Fruit fly (Drosophila melanogaster): ENCODE measurements around the gene CG12481.

Gene CG12481

DNA sequence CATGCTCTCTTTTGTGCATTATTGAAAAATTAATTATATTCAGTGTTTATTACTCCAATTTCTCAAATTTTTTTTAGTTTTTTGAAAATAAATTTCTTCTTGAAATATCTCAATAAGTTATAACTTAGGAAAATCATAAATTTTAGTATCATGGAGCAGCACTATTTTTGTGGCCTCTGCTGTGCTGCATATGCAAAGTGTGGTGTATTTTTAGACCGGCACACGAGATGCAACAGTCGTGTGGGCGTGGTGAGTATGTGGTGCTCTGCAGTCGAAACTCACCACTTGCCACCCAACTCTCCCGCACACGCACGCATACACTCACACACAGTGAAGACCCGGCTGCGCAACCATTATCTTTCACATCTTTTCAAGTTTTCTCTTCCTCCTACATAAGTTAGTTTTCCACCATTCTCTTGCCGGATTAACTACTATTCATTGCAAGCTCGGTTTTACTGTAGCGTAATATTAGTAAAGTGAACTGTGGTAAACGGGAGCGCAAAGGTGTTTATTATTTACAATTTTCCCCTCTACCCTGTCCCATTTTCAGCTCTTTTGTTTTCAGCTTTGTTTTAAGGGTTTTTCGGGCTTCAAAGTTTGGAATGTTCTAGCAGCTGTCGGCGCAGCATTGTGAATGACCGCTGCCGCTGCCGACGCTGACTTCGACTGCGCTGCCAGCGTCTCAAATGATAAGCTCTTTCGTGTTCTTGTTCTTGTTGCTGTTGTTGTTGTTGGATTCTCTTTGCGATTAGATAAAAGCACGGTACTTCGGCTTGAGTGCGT lies 21.6 kb downstream of the CG12481 start (continued):
- TF ChIP-seq Optix (GFP tag; IDR thresholded peaks at IDR 0.05) (peak; percentile 51; the same call in 1 of the 3 replicates), shn (GFP tag; optimal IDR thresholded peaks at IDR 0.05) (no peak), CG10462 (GFP tag; optimal IDR thresholded peaks at IDR 0.05) (no peak), CG34224 (GFP tag; IDR thresholded peaks at IDR 0.05; ENCODE audit: partially characterized antibody) (peak; percentile 41; the same call in 1 of the 3 replicates), disco-r (GFP tag; optimal IDR thresholded peaks at IDR 0.05) (no peak), CG30020 (tag; optimal IDR thresholded peaks at IDR 0.05) (no peak), gem (tag; optimal IDR thresholded peaks at IDR 0.05) (peak; percentile 80), her (GFP tag; optimal IDR thresholded peaks at IDR 0.05) (no peak), ATbp (GFP tag; optimal IDR thresholded peaks at IDR 0.05) (peak; percentile 68), CG3281 (GFP tag; optimal IDR thresholded peaks at IDR 0.05) (peak; percentile 29), schlank (tag; optimal IDR thresholded peaks at IDR 0.05) (no peak), BtbVII (GFP tag; optimal IDR thresholded peaks at IDR 0.05) (peak; percentile 34), hkb (optimal IDR thresholded peaks at IDR 0.05) (no peak), hkb (GFP tag; IDR thresholded peaks at IDR 0.05) (peak; percentile 82), CG7987 (GFP tag; optimal IDR thresholded peaks at IDR 0.05) (no peak), Meics (GFP tag; optimal IDR thresholded peaks at IDR 0.05) (peak; percentile 41), gcm (GFP tag; optimal IDR thresholded peaks at IDR 0.05) (peak; percentile 68), Oaz (GFP tag; IDR thresholded peaks at IDR 0.05) (no peak), Fer3 (tag; optimal IDR thresholded peaks at IDR 0.05) (peak; percentile 35), ham (GFP tag; IDR thresholded peaks at IDR 0.05) (no peak), CG6254 (GFP tag; optimal IDR thresholded peaks at IDR 0.05) (peak; percentile 67), dysf (GFP tag; IDR thresholded peaks at IDR 0.05) (peak; percentile 52; the same call in 2 of the 3 replicates), CG1792 (GFP tag; optimal IDR thresholded peaks at IDR 0.05) (no peak), gro (GFP tag; optimal IDR thresholded peaks at IDR 0.05) (no peak), Deaf1 (tag; optimal IDR thresholded peaks at IDR 0.05) (peak; percentile 17), chinmo (GFP tag; IDR thresholded peaks at IDR 0.05; ENCODE audit: partially characterized antibody) (peak; percentile 54; the same call in 1 of the 4 replicates), Gsc (GFP tag; IDR thresholded peaks at IDR 0.05) (no peak), HmgZ (tag; optimal IDR thresholded peaks at IDR 0.05) (no peak), CG4854 (GFP tag; optimal IDR thresholded peaks at IDR 0.05) (no peak), Lim3 (GFP tag; IDR thresholded peaks at IDR 0.05) (no peak), CG15011 (GFP tag; optimal IDR thresholded peaks at IDR 0.05) (peak; percentile 24), D19B (GFP tag; optimal IDR thresholded peaks at IDR 0.05) (no peak), Dip3 (GFP tag; optimal IDR thresholded peaks at IDR 0.05) (no peak), Fer2 (tag; optimal IDR thresholded peaks at IDR 0.05) (no peak), NC2β (GFP tag; optimal IDR thresholded peaks at IDR 0.05) (no peak), Vsx1 (GFP tag; optimal IDR thresholded peaks at IDR 0.05) (peak; percentile 23), Dfd (GFP tag; optimal IDR thresholded peaks at IDR 0.05) (no peak), CG11560 (tag; IDR thresholded peaks at IDR 0.05) (no peak), Sry-β (GFP tag; optimal IDR thresholded peaks at IDR 0.05) (peak; percentile 9), oc (tag; optimal IDR thresholded peaks at IDR 0.05) (no peak), CG8478 (optimal IDR thresholded peaks at IDR 0.05) (no peak), ase (GFP tag; IDR thresholded peaks at IDR 0.05) (0 out of 3 replicates have a peak, but pooled peaks have one; percentile 56), CG10654 (GFP tag; optimal IDR thresholded peaks at IDR 0.05) (peak; percentile 34), Dref (GFP tag; IDR thresholded peaks at IDR 0.05) (no peak), bcd (GFP tag; optimal IDR thresholded peaks at IDR 0.05) (peak; percentile 50), pb (GFP tag; optimal IDR thresholded peaks at IDR 0.05) (no peak), CoRest (tag; optimal IDR thresholded peaks at IDR 0.05) (peak; percentile 61), Drgx (GFP tag; IDR thresholded peaks at IDR 0.05) (peak; percentile 77), CG12236 (GFP tag; optimal IDR thresholded peaks at IDR 0.05) (no peak), HLH3B (GFP tag; IDR thresholded peaks at IDR 0.05) (peak; percentile 49; the same call in 1 of the 2 replicates)
